Worm (Caenorhabditis elegans) whole organism, L1 larva: Measurements from ENCODE around the gene tat-3.

Source experiments
- ceh-8 ChIP-seq: fragments of 200-800 bp; sonication (Bioruptor generic); optimal IDR thresholded peaks from 2 replicates; lab custom pipeline; 2018; ENCODE audit warnings: mild to moderate bottlenecking, missing genetic modification characterization, moderate library complexity, missing compliant biosample characterization
- ceh-82 ChIP-seq, 3 experiments: fragments of 150-350 bp in 1 of 3; sonication (generic microtip) in 2 of 3; optimal IDR thresholded peaks; 2 replicates each; lab custom pipeline; 2014 to 2017; ENCODE audit warnings: missing biosample characterization in 3 of 3, missing genetic modification characterization in 3 of 3
- efl-1 ChIP-seq, 4 experiments: fragments of 150-350 bp; optimal IDR thresholded peaks in 3 of 4; peaks in 1 of 4; 1 replicate in 1 of 4; 2 replicates in 3 of 4; lab custom pipeline; 2014; ENCODE audit warnings: missing biosample characterization in 2 of 4, missing genetic modification characterization in 2 of 4, missing genetic modification reagents in 2 of 4
- egl-13 ChIP-seq: sonication (generic microtip); optimal IDR thresholded peaks from 2 replicates; lab custom pipeline; 2016; ENCODE audit warnings: missing genotype, missing genetic modification reagents, missing genetic modification characterization, missing compliant biosample characterization
- egl-27 ChIP-seq, 2 experiments: fragments of 150-350 bp in 1 of 2; sonication (generic microtip); optimal IDR thresholded peaks; 3 replicates each; lab custom pipeline; 2017 to 2018; ENCODE audit warnings: missing biosample characterization in 2 of 2, missing genetic modification characterization in 2 of 2, missing genetic modification reagents in 2 of 2
- lin-13 ChIP-seq: fragments of 150-350 bp; optimal IDR thresholded peaks from 2 replicates; lab custom pipeline; 2014; ENCODE audit warnings: missing biosample characterization, missing genetic modification reagents, missing genetic modification characterization
- mdl-1 ChIP-seq, 2 experiments: fragments of 150-350 bp; optimal IDR thresholded peaks; 2 replicates each; lab custom pipeline; 2014 to 2017; ENCODE audit warnings: missing biosample characterization in 2 of 2, missing genetic modification characterization in 2 of 2, inconsistent platforms in 1 of 2
- nhr-12 ChIP-seq: sonication (generic microtip); optimal IDR thresholded peaks from 2 replicates; lab custom pipeline; 2017; ENCODE audit warnings: missing biosample characterization, missing genetic modification characterization
- skn-1 ChIP-seq: fragments of 150-350 bp; optimal IDR thresholded peaks from 2 replicates; lab custom pipeline; 2014; ENCODE audit warnings: missing biosample characterization, missing genetic modification characterization
- snpc-4 ChIP-seq: fragments of 150-350 bp; optimal IDR thresholded peaks from 2 replicates; lab custom pipeline; 2014; ENCODE audit warnings: missing biosample characterization, missing genetic modification characterization
- unc-86 ChIP-seq: sonication (generic microtip); optimal IDR thresholded peaks from 2 replicates; lab custom pipeline; 2016; ENCODE audit warnings: missing genetic modification characterization, missing compliant biosample characterization

- TF ChIP-seq mdl-1 (tag; optimal IDR thresholded peaks at IDR 0.05; lab: Kevin White, UChicago) (no peak), lin-13 (GFP tag; lab: Kevin White, UChicago) (no peak), snpc-4 (tag; lab: Kevin White, UChicago) (no peak), nhr-12 (tag; lab: Kevin White, UChicago) (no peak), ceh-82 (tag; optimal IDR thresholded peaks at IDR 0.05; lab: Kevin White, UChicago) (no peak), ceh-8 (GFP tag; lab: Kevin White, UChicago) (no peak), skn-1 (tag; lab: Kevin White, UChicago) (no peak), egl-27 (tag; optimal IDR thresholded peaks at IDR 0.05; lab: Kevin White, UChicago) (no peak), efl-1 (optimal IDR thresholded peaks at IDR 0.05; lab: Kevin White, UChicago) (no peak), efl-1 (GFP tag; optimal IDR thresholded peaks at IDR 0.05 in 1 of 2; lab: Kevin White, UChicago) (no peak), unc-86 (tag; lab: Kevin White, UChicago) (no peak), egl-13 (no peak)
Observed at ce11 chrIII:10704499-10704898, 26.0 kb downstream of the tat-3 start.
